Fruit fly (Drosophila melanogaster) whole organism, pupa: ENCODE data around the gene Kots.

Experiments used
- CG10348 ChIP-seq: fragments of 200-800 bp; sonication (Bioruptor generic); IDR thresholded peaks from 2 replicates; pipeline ENCODE4 v1.3.6; 2022; ENCODE audit warnings: missing biosample characterization, missing genetic modification characterization
- CG12605 ChIP-seq: fragments of 200-800 bp; sonication (Bioruptor generic); IDR thresholded peaks from 2 replicates; pipeline ENCODE4 v1.3.6; 2022; ENCODE audit warnings: missing biosample characterization, missing genetic modification characterization
- CG13204 ChIP-seq: fragments of 200-800 bp; sonication (Bioruptor generic); optimal IDR thresholded peaks from 2 replicates; lab custom pipeline; 2018; ENCODE audit warnings: missing biosample characterization, mild to moderate bottlenecking, missing genetic modification characterization, moderate library complexity
- CG14655 ChIP-seq: fragments of 200-800 bp; sonication (Bioruptor generic); optimal IDR thresholded peaks from 3 replicates; lab custom pipeline; 2017; ENCODE audit warnings: mild to moderate bottlenecking, missing biosample characterization, missing genetic modification reagents, missing genetic modification characterization
- CG17806 ChIP-seq: fragments of 200-800 bp; sonication (Bioruptor generic); optimal IDR thresholded peaks from 2 replicates; lab custom pipeline; 2018; ENCODE audit warnings: missing biosample characterization, mild to moderate bottlenecking, missing genetic modification characterization, moderate library complexity
- CG4496 ChIP-seq: fragments of 200-800 bp; sonication (Bioruptor generic); IDR thresholded peaks from 3 replicates; pipeline ENCODE4 v1.3.6; 2022; ENCODE audit warnings: missing biosample characterization, missing genetic modification characterization
- CG8301 ChIP-seq: fragments of 200-800 bp; sonication (Bioruptor generic); optimal IDR thresholded peaks from 2 replicates; lab custom pipeline; 2018; ENCODE audit warnings: missing biosample characterization, mild to moderate bottlenecking, missing genetic modification characterization
- CG9948 ChIP-seq: fragments of 200-800 bp; sonication (Bioruptor generic); optimal IDR thresholded peaks from 2 replicates; lab custom pipeline; 2018; ENCODE audit warnings: missing biosample characterization, mild to moderate bottlenecking, missing genetic modification characterization, moderate library complexity
- EcR ChIP-seq: fragments of 200-800 bp; sonication (Bioruptor generic); optimal IDR thresholded peaks from 3 replicates; lab custom pipeline; 2019; ENCODE audit warnings: missing biosample characterization, missing genetic modification characterization, mild to moderate bottlenecking, moderate library complexity, missing genetic modification reagents
- Pif1B ChIP-seq: fragments of 200-800 bp; sonication (Bioruptor generic); optimal IDR thresholded peaks from 3 replicates; lab custom pipeline; 2016; ENCODE audit warnings: missing biosample characterization, missing genetic modification characterization
- Snoo ChIP-seq: fragments of 200-800 bp; sonication (Bioruptor generic); optimal IDR thresholded peaks from 3 replicates; lab custom pipeline; 2017; ENCODE audit warnings: missing biosample characterization, mild to moderate bottlenecking, missing genetic modification characterization, inconsistent platforms
- fd96Ca ChIP-seq: fragments of 200-800 bp; sonication (Bioruptor generic); IDR thresholded peaks from 3 replicates; pipeline ENCODE4 v1.3.6; 2022; ENCODE audit warnings: missing biosample characterization, missing genetic modification characterization
- gl ChIP-seq: fragments of 200-800 bp; sonication (Bioruptor generic); optimal IDR thresholded peaks from 2 replicates; lab custom pipeline; 2018; ENCODE audit warnings: missing biosample characterization, mild to moderate bottlenecking, missing genetic modification characterization
- rn ChIP-seq: fragments of 200-800 bp; sonication (Bioruptor generic); IDR thresholded peaks from 2 replicates; pipeline ENCODE4 v1.3.6; 2022; ENCODE audit warnings: missing biosample characterization, missing genetic modification characterization

dm6 chr3R:13951038-13951437 is 12.9 kb downstream of the Kots start, which contains the start of gene CG9926:
- no peak for TF ChIP-seq EcR (GFP tag; lab: Kevin White, UChicago)
- TF ChIP-seq CG14655 (GFP tag; lab: Kevin White, UChicago), result no peak
- TF ChIP-seq CG13204 (GFP tag; lab: Kevin White, UChicago), result no peak
- no peak for TF ChIP-seq CG12605 (GFP tag; lab: Robert Waterston, UW)
- no peak for TF ChIP-seq CG17806 (tag; lab: Kevin White, UChicago)
- no peak for TF ChIP-seq fd96Ca (GFP tag; lab: Robert Waterston, UW)
- no peak for TF ChIP-seq Snoo (tag; lab: Kevin White, UChicago)
- TF ChIP-seq rn (GFP tag; lab: Robert Waterston, UW), result no peak
- TF ChIP-seq CG8301 (tag; lab: Kevin White, UChicago), result no peak
- no peak for TF ChIP-seq CG9948 (tag; lab: Kevin White, UChicago)
- TF ChIP-seq CG10348 (GFP tag; lab: Robert Waterston, UW), result no peak
- TF ChIP-seq gl (tag; lab: Kevin White, UChicago), result no peak
- TF ChIP-seq CG4496 (GFP tag; lab: Robert Waterston, UW), result no peak
- no peak for TF ChIP-seq Pif1B
